Worm (Caenorhabditis elegans): ENCODE data around the gene T12B3.3.
A peak's percentile ranks its signal among the peaks of the same experiment; 100 is the strongest.

Gene T12B3.3

ce11 chrIV:7393700-7394099, 18.8 kb downstream of the T12B3.3 start, which contains the start of gene pitr-1:
TSS of gene pitr-1 (plus strand) at chrIV:7394085.
- TF ChIP-seq sem-2 (GFP tag; optimal IDR thresholded peaks at IDR 0.05), result no peak
- TF ChIP-seq mep-1 (tag; optimal IDR thresholded peaks at IDR 0.05), result no peak
- no peak for TF ChIP-seq ham-2 (GFP tag; optimal IDR thresholded peaks at IDR 0.05)
- TF ChIP-seq unc-62 (GFP tag; optimal IDR thresholded peaks at IDR 0.05), result no peak
- TF ChIP-seq nhr-28 (tag; optimal IDR thresholded peaks at IDR 0.05), result no peak
- TF ChIP-seq hlh-1 (tag; optimal IDR thresholded peaks at IDR 0.05), result no peak
- TF ChIP-seq ceh-83 (GFP tag; optimal IDR thresholded peaks at IDR 0.05), result no peak
- no peak for TF ChIP-seq nhr-12 (tag; optimal IDR thresholded peaks at IDR 0.05)
- no peak for TF ChIP-seq unc-120 (tag; optimal IDR thresholded peaks at IDR 0.05; ENCODE audit: poor library complexity, severe bottlenecking)
- TF ChIP-seq M03D4.4 (tag; optimal IDR thresholded peaks at IDR 0.05), result no peak
- no peak for TF ChIP-seq cnd-1 (tag; optimal IDR thresholded peaks at IDR 0.05)
- TF ChIP-seq zip-8 (tag; optimal IDR thresholded peaks at IDR 0.05), result no peak

- TF ChIP-seq cnd-1 (tag; optimal IDR thresholded peaks at IDR 0.05) (peak; percentile 18), unc-39 (tag; optimal IDR thresholded peaks at IDR 0.05) (no peak), unc-120 (tag; optimal IDR thresholded peaks at IDR 0.05; ENCODE audit: poor library complexity, severe bottlenecking) (no peak)
Measured at ce11 chrIV:7397507-7397906, 22.6 kb downstream of the T12B3.3 start.

ce11 chrIV:7400502-7401118, 25.7 kb downstream of the T12B3.3 start:
- TF ChIP-seq unc-120 (tag; optimal IDR thresholded peaks at IDR 0.05; ENCODE audit: poor library complexity, severe bottlenecking) (peak; percentile 52), lin-32 (GFP tag; optimal IDR thresholded peaks at IDR 0.05) (no peak), mab-5 (tag; optimal IDR thresholded peaks at IDR 0.05) (no peak), bed-3 (GFP tag; optimal IDR thresholded peaks at IDR 0.05) (no peak), ces-1 (GFP tag; optimal IDR thresholded peaks at IDR 0.05) (peak; percentile 81), lin-13 (tag; optimal IDR thresholded peaks at IDR 0.05) (no peak), mls-2 (tag; optimal IDR thresholded peaks at IDR 0.05) (peak; percentile 41)

- peak; percentile 24 for TF ChIP-seq nhr-237 (tag; optimal IDR thresholded peaks at IDR 0.05)
- no peak for TF ChIP-seq sem-2 (GFP tag; optimal IDR thresholded peaks at IDR 0.05)
- TF ChIP-seq lin-13 (tag; optimal IDR thresholded peaks at IDR 0.05), result no peak
- peak; percentile 90 for TF ChIP-seq unc-120 (tag; optimal IDR thresholded peaks at IDR 0.05; ENCODE audit: poor library complexity, severe bottlenecking)
- peak; percentile 19 for TF ChIP-seq lsy-2 (tag; optimal IDR thresholded peaks at IDR 0.05)
- peak; percentile 25 for TF ChIP-seq sptf-1 (tag; optimal IDR thresholded peaks at IDR 0.05)
- TF ChIP-seq mep-1 (tag; optimal IDR thresholded peaks at IDR 0.05), result peak; percentile 45
- peak; percentile 71 for TF ChIP-seq ces-1 (GFP tag; optimal IDR thresholded peaks at IDR 0.05)
- no peak for TF ChIP-seq unc-39 (tag; optimal IDR thresholded peaks at IDR 0.05)
- peak; percentile 65 for TF ChIP-seq mls-2 (tag; optimal IDR thresholded peaks at IDR 0.05)
Measured at ce11 chrIV:7402077-7402476, 27.1 kb downstream of the T12B3.3 start.

ce11 chrIV:7403422-7403821, 28.5 kb downstream of the T12B3.3 start:
- TF ChIP-seq zip-8 (tag; optimal IDR thresholded peaks at IDR 0.05) (no peak), ces-1 (GFP tag; optimal IDR thresholded peaks at IDR 0.05) (peak; percentile 74), lin-13 (tag; optimal IDR thresholded peaks at IDR 0.05) (no peak), nhr-12 (tag; optimal IDR thresholded peaks at IDR 0.05) (no peak)

ce11 chrIV:7404934-7405632, 30.1 kb downstream of the T12B3.3 start, which contains the start of the genes C48A7.16 and egl-19:
TSS of gene C48A7.16 (plus strand) at chrIV:7405477.
TSS of gene egl-19 (plus strand) at chrIV:7405582.
- TF ChIP-seq blmp-1 (tag; optimal IDR thresholded peaks at IDR 0.05) (no peak), pha-4 (tag; optimal IDR thresholded peaks at IDR 0.05) (no peak), drap-1 (GFP tag; optimal IDR thresholded peaks at IDR 0.05) (no peak), lin-32 (GFP tag; optimal IDR thresholded peaks at IDR 0.05) (no peak), snpc-4 (tag; optimal IDR thresholded peaks at IDR 0.05) (no peak), elt-3 (tag; optimal IDR thresholded peaks at IDR 0.05) (no peak), mls-2 (tag; optimal IDR thresholded peaks at IDR 0.05) (no peak), lin-13 (tag; optimal IDR thresholded peaks at IDR 0.05) (no peak)

All from whole organism, mixed stage, embryonic.